Fruit fly (Drosophila melanogaster): ENCODE data around the gene CG42367.

Gene CG42367

dm6 chr2L:9894871-9895364 lies 35.5 kb upstream of the CG42367 start, which contains the start of gene Bka (continued):
- TF ChIP-seq CG15269 (tag; optimal IDR thresholded peaks at IDR 0.05) (peak; percentile 24), Hr39 (optimal IDR thresholded peaks at IDR 0.05) (no peak), CG9797 (GFP tag; optimal IDR thresholded peaks at IDR 0.05) (peak; percentile 57), jing (GFP tag; optimal IDR thresholded peaks at IDR 0.05) (no peak), Lhr (GFP tag; optimal IDR thresholded peaks at IDR 0.05) (peak; percentile 70), mirr (GFP tag; optimal IDR thresholded peaks at IDR 0.05) (peak; percentile 28), scrt (GFP tag; optimal IDR thresholded peaks at IDR 0.05) (peak; percentile 50), Scr (GFP tag; IDR thresholded peaks at IDR 0.05; ENCODE audit: partially characterized antibody) (peak; percentile 99), CG34224 (GFP tag; IDR thresholded peaks at IDR 0.05; ENCODE audit: partially characterized antibody) (peak; percentile 99), CrebB (tag; optimal IDR thresholded peaks at IDR 0.05) (peak; percentile 79), Poxn (GFP tag; IDR thresholded peaks at IDR 0.05) (no peak), gfzf (GFP tag; optimal IDR thresholded peaks at IDR 0.05) (peak; percentile 18), CG17612 (GFP tag; IDR thresholded peaks at IDR 0.05) (no peak), mam (GFP tag; optimal IDR thresholded peaks at IDR 0.05) (no peak), pros (GFP tag; optimal IDR thresholded peaks at IDR 0.05) (peak; percentile 6), Ada2b (GFP tag; IDR thresholded peaks at IDR 0.05) (0 out of 2 replicates have a peak, but pooled peaks have one; percentile 10), zfh1 (GFP tag; IDR thresholded peaks at IDR 0.05) (no peak), CG10267 (tag; optimal IDR thresholded peaks at IDR 0.05) (peak; percentile 82), sug (tag; optimal IDR thresholded peaks at IDR 0.05) (peak; percentile 75), CTCF (GFP tag; optimal IDR thresholded peaks at IDR 0.05) (peak; percentile 56), pnt (GFP tag; optimal IDR thresholded peaks at IDR 0.05) (no peak), CG1832 (GFP tag; optimal IDR thresholded peaks at IDR 0.05) (no peak), HLHmδ (GFP tag; optimal IDR thresholded peaks at IDR 0.05) (no peak), CG2678 (tag; optimal IDR thresholded peaks at IDR 0.05) (peak; percentile 61), BEAF-32 (GFP tag; optimal IDR thresholded peaks at IDR 0.05) (peak; percentile 99), CG33213 (GFP tag; optimal IDR thresholded peaks at IDR 0.05) (peak; percentile 20), slou (GFP tag; optimal IDR thresholded peaks at IDR 0.05) (no peak), CG6175 (GFP tag; IDR thresholded peaks at IDR 0.05) (no peak), hbn (GFP tag; IDR thresholded peaks at IDR 0.05; ENCODE audit: partially characterized antibody) (peak; percentile 98), gsb (GFP tag; IDR thresholded peaks at IDR 0.05) (no peak), onecut (GFP tag; IDR thresholded peaks at IDR 0.05) (peak; percentile 34; the same call in 1 of the 2 replicates), CG32772 (GFP tag; IDR thresholded peaks at IDR 0.05) (no peak), rib (GFP tag; IDR thresholded peaks at IDR 0.05) (no peak), Side (GFP tag; optimal IDR thresholded peaks at IDR 0.05) (no peak), CG10959 (GFP tag; IDR thresholded peaks at IDR 0.05) (no peak), Doc3 (GFP tag; IDR thresholded peaks at IDR 0.05; ENCODE audit: partially characterized antibody) (peak; percentile 99), CG14710 (tag; optimal IDR thresholded peaks at IDR 0.05) (peak; percentile 91), unc-4 (GFP tag; IDR thresholded peaks at IDR 0.05; ENCODE audit: partially characterized antibody) (peak; percentile 99), slp2 (GFP tag; optimal IDR thresholded peaks at IDR 0.05) (no peak), CG14014 (GFP tag; IDR thresholded peaks at IDR 0.05) (no peak), seq (GFP tag; IDR thresholded peaks at IDR 0.05) (no peak), Fer1 (GFP tag; optimal IDR thresholded peaks at IDR 0.05) (peak; percentile 81), CG3281 (GFP tag; optimal IDR thresholded peaks at IDR 0.05) (peak; percentile 70), CG2712 (tag; optimal IDR thresholded peaks at IDR 0.05) (peak; percentile 71), gem (tag; optimal IDR thresholded peaks at IDR 0.05) (peak; percentile 49), unpg (GFP tag; optimal IDR thresholded peaks at IDR 0.05) (peak; percentile 54), Myb (GFP tag; optimal IDR thresholded peaks at IDR 0.05) (no peak), CG3995 (GFP tag; optimal IDR thresholded peaks at IDR 0.05) (peak; percentile 67), CG17802 (tag; optimal IDR thresholded peaks at IDR 0.05) (no peak), TFAM (GFP tag; optimal IDR thresholded peaks at IDR 0.05) (no peak), vnd (GFP tag; IDR thresholded peaks at IDR 0.05; ENCODE audit: partially characterized antibody) (peak; percentile 98)

All from whole organism, embryonic.